Fruit fly (Drosophila melanogaster): ENCODE results near the gene PIG-C.

PIG-C gene

dm6 chr3L:3339695-3340226 is 20.7 kb upstream of the PIG-C start:
- no peak for TF ChIP-seq Dll (optimal IDR thresholded peaks at IDR 0.05)
- no peak for TF ChIP-seq EcR (GFP tag; optimal IDR thresholded peaks at IDR 0.05)
- no peak for TF ChIP-seq pan (optimal IDR thresholded peaks at IDR 0.05)
- TF ChIP-seq usp (GFP tag; optimal IDR thresholded peaks at IDR 0.05) = no peak
- no peak for TF ChIP-seq CG8478 (optimal IDR thresholded peaks at IDR 0.05)

DNA sequence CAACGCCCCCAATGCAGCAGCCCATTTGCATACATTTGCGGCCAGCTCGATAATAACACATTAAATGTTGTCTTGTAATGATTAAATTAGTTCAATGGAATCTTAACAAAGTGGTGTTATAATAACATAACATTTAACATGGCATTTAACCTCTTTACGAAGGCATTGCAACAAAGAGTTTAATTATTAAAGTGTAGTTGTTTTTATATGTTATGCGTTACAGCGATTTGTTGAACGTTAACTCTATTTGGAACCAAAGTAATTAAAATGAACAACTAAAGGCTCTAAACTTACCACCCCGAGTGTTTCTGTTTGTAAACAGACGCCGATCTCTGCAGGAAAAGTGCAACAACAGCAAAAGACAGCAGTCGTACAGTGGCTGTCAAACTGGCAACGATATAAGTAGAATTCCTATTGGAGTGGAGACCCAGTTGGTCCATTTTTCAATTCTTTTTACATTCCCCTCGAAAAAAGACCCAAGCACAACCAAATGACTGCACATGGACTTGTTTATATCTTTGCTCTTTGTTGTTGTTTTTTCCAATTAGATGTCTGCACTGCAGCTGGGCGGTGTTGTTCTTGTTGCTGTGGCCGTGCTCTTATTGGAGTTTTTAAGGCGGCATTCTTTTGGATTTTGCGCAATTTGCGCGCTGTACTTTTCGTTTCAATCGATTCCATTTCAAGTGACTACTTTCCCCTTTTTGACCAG is 20.0 kb upstream of the PIG-C start:
- TF ChIP-seq pan (optimal IDR thresholded peaks at IDR 0.05) = no peak
- TF ChIP-seq Dll (optimal IDR thresholded peaks at IDR 0.05) = no peak
- TF ChIP-seq psq (optimal IDR thresholded peaks at IDR 0.05) = no peak
- TF ChIP-seq usp (GFP tag; optimal IDR thresholded peaks at IDR 0.05) = no peak
- TF ChIP-seq CG8478 (optimal IDR thresholded peaks at IDR 0.05) = no peak
- TF ChIP-seq EcR (GFP tag; optimal IDR thresholded peaks at IDR 0.05) = no peak

DNA sequence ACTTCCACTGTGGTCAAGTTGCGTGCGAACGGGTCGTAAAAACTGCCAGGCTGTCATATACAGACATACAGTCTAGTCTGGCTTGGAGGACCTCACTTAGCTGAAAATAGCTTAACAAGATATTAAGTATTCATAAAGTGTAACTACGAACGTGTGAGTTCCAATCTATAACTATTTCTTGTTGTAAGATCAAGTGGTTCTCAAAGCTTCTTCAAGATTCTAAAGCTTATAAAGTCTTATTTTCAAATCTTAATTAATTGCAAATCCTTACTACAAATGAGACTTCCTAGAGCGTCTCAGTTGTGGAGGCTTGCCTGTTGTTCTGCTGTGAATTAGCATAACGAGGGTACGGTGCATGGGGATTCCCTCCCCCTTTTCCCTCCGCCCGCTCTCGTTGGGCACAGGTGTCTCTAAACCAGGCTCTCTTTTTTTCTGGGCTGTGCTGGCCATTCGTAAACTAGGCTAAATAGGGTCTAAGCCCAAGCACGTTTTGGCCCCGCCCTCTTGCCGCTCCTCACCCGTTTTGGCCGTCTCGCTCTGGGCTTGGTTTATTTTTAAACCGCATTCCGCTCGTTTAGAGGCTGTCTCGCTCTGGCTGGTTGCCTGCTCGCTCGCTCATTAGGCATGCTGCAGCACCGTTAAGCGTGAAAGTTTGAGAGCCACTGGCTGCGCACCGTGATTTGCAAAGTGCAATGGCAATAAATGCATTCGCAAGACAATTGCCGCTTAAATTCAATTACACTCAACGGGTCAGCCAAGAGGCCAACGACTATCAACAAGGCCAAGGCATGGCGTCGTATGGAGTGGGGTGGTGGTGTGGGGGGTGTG is 19.2 kb upstream of the PIG-C start:
- no peak for TF ChIP-seq Dll (optimal IDR thresholded peaks at IDR 0.05)
- no peak for TF ChIP-seq pan (optimal IDR thresholded peaks at IDR 0.05)
- TF ChIP-seq usp (GFP tag; optimal IDR thresholded peaks at IDR 0.05) = no peak
- TF ChIP-seq CG8478 (optimal IDR thresholded peaks at IDR 0.05) = no peak
- TF ChIP-seq psq (optimal IDR thresholded peaks at IDR 0.05) = no peak
- TF ChIP-seq EcR (GFP tag; optimal IDR thresholded peaks at IDR 0.05) = no peak

- TF ChIP-seq EcR (GFP tag; optimal IDR thresholded peaks at IDR 0.05) = no peak
These were observed 18.4 kb upstream of the PIG-C start for dm6 chr3L:3337345-3337928.

DNA sequence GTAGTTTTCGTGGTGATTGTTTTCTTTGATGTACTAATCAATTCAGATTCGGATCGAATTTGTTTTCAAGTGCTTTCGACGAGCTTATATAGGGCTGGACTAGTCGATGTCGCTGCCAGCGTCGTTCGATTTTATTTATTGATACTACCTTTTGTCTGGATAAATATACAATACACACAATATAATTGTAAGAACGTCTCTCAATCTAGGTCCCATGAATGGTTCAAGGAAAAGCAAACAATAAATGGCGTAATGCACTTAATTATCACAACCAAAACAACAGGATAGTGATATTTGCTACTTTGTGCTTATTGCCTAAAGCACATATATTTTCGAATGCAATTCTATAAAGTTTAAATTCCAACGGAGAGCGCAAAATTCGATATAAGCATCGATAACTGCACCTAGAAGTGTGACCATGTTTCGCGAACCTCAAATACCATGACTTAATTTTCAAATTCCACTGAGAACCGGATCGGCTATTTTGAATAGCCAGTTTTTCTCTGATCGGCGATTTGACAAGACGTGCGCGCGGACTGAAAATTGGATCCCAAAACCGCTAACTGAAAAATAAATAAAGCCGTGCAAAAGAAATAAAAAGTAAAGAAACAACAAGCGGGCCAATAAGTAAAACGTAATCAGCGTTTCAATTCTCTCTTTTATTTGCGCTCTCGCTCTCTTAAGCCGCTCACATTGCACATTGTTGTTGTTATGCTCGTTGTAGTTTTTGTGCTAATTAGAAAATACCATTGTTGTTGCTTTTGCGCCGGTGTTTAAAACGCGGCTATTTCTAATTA is 17.5 kb upstream of the PIG-C start, which contains the start of the genes Drsl6 and kst:
Gene Drsl6 (minus strand): TSS at position 51 of the 797 bp plus-strand sequence.
Gene kst (plus strand): TSS at position 493 of the 797 bp plus-strand sequence.
- no peak for TF ChIP-seq pan (optimal IDR thresholded peaks at IDR 0.05)
- TF ChIP-seq usp (GFP tag; optimal IDR thresholded peaks at IDR 0.05) = no peak
- no peak for TF ChIP-seq CG8478 (optimal IDR thresholded peaks at IDR 0.05)
- TF ChIP-seq EcR (GFP tag; optimal IDR thresholded peaks at IDR 0.05) = no peak
- TF ChIP-seq Dll (optimal IDR thresholded peaks at IDR 0.05) = no peak
- TF ChIP-seq psq (optimal IDR thresholded peaks at IDR 0.05) = no peak

dm6 chr3L:3335688-3336087 is 16.7 kb upstream of the PIG-C start, which contains the start of gene Drsl1:
Gene Drsl1 (minus strand): TSS chr3L:3335788.
- TF ChIP-seq EcR (GFP tag; optimal IDR thresholded peaks at IDR 0.05) = no peak
- TF ChIP-seq CG8478 (optimal IDR thresholded peaks at IDR 0.05) = no peak
- no peak for TF ChIP-seq pan (optimal IDR thresholded peaks at IDR 0.05)
- no peak for TF ChIP-seq usp (GFP tag; optimal IDR thresholded peaks at IDR 0.05)
- no peak for TF ChIP-seq psq (optimal IDR thresholded peaks at IDR 0.05)
- no peak for TF ChIP-seq Dll (optimal IDR thresholded peaks at IDR 0.05)

- TF ChIP-seq usp (GFP tag; optimal IDR thresholded peaks at IDR 0.05) (no peak), pan (optimal IDR thresholded peaks at IDR 0.05) (no peak), psq (optimal IDR thresholded peaks at IDR 0.05) (no peak), CG8478 (optimal IDR thresholded peaks at IDR 0.05) (no peak), EcR (GFP tag; optimal IDR thresholded peaks at IDR 0.05) (no peak), Dll (optimal IDR thresholded peaks at IDR 0.05) (no peak)
These were observed 15.8 kb upstream of the PIG-C start, which contains the start of gene CG14969 for dm6 chr3L:3334784-3335183. Gene CG14969 (minus strand): TSS chr3L:3334978.

dm6 chr3L:3329763-3330162 is 10.7 kb upstream of the PIG-C start, which contains the start of gene CG14961:
Gene CG14961 (plus strand): TSS chr3L:3330063.
- TF ChIP-seq psq (optimal IDR thresholded peaks at IDR 0.05) (no peak), usp (GFP tag; optimal IDR thresholded peaks at IDR 0.05) (no peak), pan (optimal IDR thresholded peaks at IDR 0.05) (no peak), EcR (GFP tag; optimal IDR thresholded peaks at IDR 0.05) (no peak), CG8478 (optimal IDR thresholded peaks at IDR 0.05) (no peak), Dll (optimal IDR thresholded peaks at IDR 0.05) (no peak)

- no peak for TF ChIP-seq psq (optimal IDR thresholded peaks at IDR 0.05)
- TF ChIP-seq pan (optimal IDR thresholded peaks at IDR 0.05) = no peak
- TF ChIP-seq Dll (optimal IDR thresholded peaks at IDR 0.05) = no peak
- TF ChIP-seq EcR (GFP tag; optimal IDR thresholded peaks at IDR 0.05) = no peak
- no peak for TF ChIP-seq usp (GFP tag; optimal IDR thresholded peaks at IDR 0.05)
- no peak for TF ChIP-seq CG8478 (optimal IDR thresholded peaks at IDR 0.05)
These were observed 9.7 kb upstream of the PIG-C start, which contains the start of gene Strip for dm6 chr3L:3328771-3329170. Gene Strip (minus strand): TSS chr3L:3328871.

DNA sequence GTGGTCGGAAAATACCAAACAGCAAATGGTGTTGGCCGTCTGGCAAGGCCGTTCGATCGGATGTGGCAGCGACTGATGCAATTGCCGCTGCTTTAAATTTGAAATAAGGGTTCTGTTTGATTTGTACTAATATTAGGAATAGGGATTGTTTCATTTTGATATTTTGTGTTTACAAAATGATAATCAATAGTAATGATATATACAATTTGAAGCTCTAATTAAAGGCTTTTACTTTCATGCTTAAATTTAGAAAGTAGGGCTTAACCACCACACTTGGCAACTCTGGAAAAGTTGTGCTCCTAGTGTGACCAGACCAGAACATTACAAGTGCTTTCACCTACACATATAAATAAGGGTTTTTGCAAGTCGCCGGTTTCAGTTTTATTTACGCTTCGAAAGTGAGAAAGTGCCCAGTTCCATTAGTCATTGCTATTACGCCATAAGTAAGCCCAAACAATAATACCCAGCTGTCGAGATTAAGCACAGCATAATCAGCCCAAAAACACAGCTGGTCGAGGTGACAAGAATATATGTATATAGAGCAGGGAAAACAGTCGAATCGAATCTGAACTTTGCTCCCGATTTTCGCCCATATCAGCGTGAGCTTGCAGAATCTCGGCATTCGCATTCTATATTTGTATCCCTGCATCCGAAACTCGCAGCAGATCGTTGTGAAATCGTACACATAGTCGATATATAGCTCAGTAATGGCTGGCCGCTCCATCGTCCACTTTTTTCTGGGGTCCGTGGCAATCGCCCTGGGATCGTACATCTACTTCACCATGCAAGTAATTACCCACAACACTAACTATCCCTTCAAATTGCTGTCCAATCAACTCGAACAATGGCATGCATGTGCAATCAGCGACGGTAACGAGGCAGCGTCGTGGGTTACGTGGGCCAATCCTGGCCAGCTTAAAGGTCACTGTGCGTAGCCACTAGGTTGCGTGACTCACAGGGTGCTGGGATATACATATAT is 7.2 kb upstream of the PIG-C start, which contains the start of gene Gtpx:
Gene Gtpx (plus strand): TSS at position 341 of the 979 bp plus-strand sequence.
- TF ChIP-seq psq (optimal IDR thresholded peaks at IDR 0.05) = no peak
- no peak for TF ChIP-seq usp (GFP tag; optimal IDR thresholded peaks at IDR 0.05)
- no peak for TF ChIP-seq Dll (optimal IDR thresholded peaks at IDR 0.05)
- no peak for TF ChIP-seq pan (optimal IDR thresholded peaks at IDR 0.05)
- TF ChIP-seq CG8478 (optimal IDR thresholded peaks at IDR 0.05) = no peak
- no peak for TF ChIP-seq EcR (GFP tag; optimal IDR thresholded peaks at IDR 0.05)
